Worm (Caenorhabditis elegans) whole organism, young adult: Measurements from ENCODE around the gene T26E4.9.

Experiments used
- T26A5.8 ChIP-seq: sonication (generic microtip); optimal IDR thresholded peaks from 2 replicates; lab custom pipeline; 2016; ENCODE audit warnings: missing genetic modification characterization, missing compliant biosample characterization
- atf-7 ChIP-seq: sonication (generic microtip); optimal IDR thresholded peaks from 2 replicates; lab custom pipeline; 2017; ENCODE audit warnings: mild to moderate bottlenecking, missing genetic modification characterization, missing compliant biosample characterization
- nfya-1 ChIP-seq: sonication (generic microtip); optimal IDR thresholded peaks from 2 replicates; lab custom pipeline; 2017; ENCODE audit warnings: antibody characterized with exemption, missing compliant biosample characterization, missing genetic modification characterization, borderline replicate concordance; ENCODE audit not compliant: insufficient read depth

ce11 chrV:15829907-15830306, 27.4 kb upstream of the T26E4.9 start, which contains the start of gene srbc-55:
- TF ChIP-seq T26A5.8 (tag; lab: Kevin White, UChicago) = no peak
- no peak for TF ChIP-seq atf-7 (tag; lab: Kevin White, UChicago)
- TF ChIP-seq nfya-1 (tag; lab: Kevin White, UChicago) = no peak
